Worm (Caenorhabditis elegans) whole organism, early embryonic: ENCODE results near the gene srv-27.

Experiments used
- ama-1 ChIP-seq: fragments of 150-350 bp; optimal IDR thresholded peaks from 2 replicates; lab custom pipeline; 2014
- hmg-4 ChIP-seq: fragments of 200-800 bp; sonication (Bioruptor generic); optimal IDR thresholded peaks from 2 replicates; lab custom pipeline; 2018; ENCODE audit warnings: mild to moderate bottlenecking, missing genetic modification characterization, missing compliant biosample characterization
- sea-1 ChIP-seq: fragments of 200-800 bp; sonication (Bioruptor generic); conservative IDR thresholded peaks from 2 replicates; pipeline ENCODE4 v1.3.6; 2022; ENCODE audit warnings: missing genetic modification characterization, missing compliant biosample characterization

ce11 chrIV:6329339-6329738 lies 31.2 kb upstream of the srv-27 start, which contains the start of gene seu-1:
- TF ChIP-seq ama-1 (lab: Kevin White, UChicago) (no peak), hmg-4 (no peak), sea-1 (GFP tag; lab: Robert Waterston, UW) (no peak)
